Worm (Caenorhabditis elegans) whole organism, L3 larva: ENCODE data around the gene igeg-2.

Experiments
- R02D3.7 ChIP-seq: fragments of 150-350 bp; optimal IDR thresholded peaks from 2 replicates; lab custom pipeline; 2014; ENCODE audit warnings: missing biosample characterization, missing genetic modification characterization
- ZK546.5 ChIP-seq: sonication (generic microtip); optimal IDR thresholded peaks from 2 replicates; lab custom pipeline; 2017; ENCODE audit warnings: missing biosample characterization, missing genetic modification characterization
- aly-2 ChIP-seq: fragments of 150-350 bp; optimal IDR thresholded peaks from 2 replicates; lab custom pipeline; 2014; ENCODE audit warnings: missing biosample characterization, missing genetic modification characterization
- ceh-28 ChIP-seq: fragments of 150-350 bp; optimal IDR thresholded peaks from 2 replicates; lab custom pipeline; 2014; ENCODE audit warnings: missing biosample characterization, missing genetic modification reagents, missing genetic modification characterization
- ceh-82 ChIP-seq: fragments of 150-350 bp; optimal IDR thresholded peaks from 2 replicates; lab custom pipeline; 2014; ENCODE audit warnings: missing biosample characterization, missing genetic modification characterization
- ceh-9 ChIP-seq: sonication (generic microtip); optimal IDR thresholded peaks from 2 replicates; lab custom pipeline; 2018; ENCODE audit warnings: missing biosample characterization, missing genetic modification characterization
- daf-12 ChIP-seq: fragments of 150-350 bp; optimal IDR thresholded peaks from 2 replicates; lab custom pipeline; 2014; ENCODE audit warnings: missing biosample characterization, missing genetic modification reagents, missing genetic modification characterization
- egl-27 ChIP-seq: sonication (generic microtip); optimal IDR thresholded peaks from 4 replicates; lab custom pipeline; 2017; ENCODE audit warnings: missing biosample characterization, missing genetic modification reagents, missing genetic modification characterization
- egl-5 ChIP-seq: fragments of 150-350 bp; optimal IDR thresholded peaks from 2 replicates; lab custom pipeline; 2017; ENCODE audit warnings: missing biosample characterization, missing genetic modification reagents, missing genetic modification characterization, inconsistent platforms
- elt-1 ChIP-seq: fragments of 150-350 bp; optimal IDR thresholded peaks from 2 replicates; lab custom pipeline; 2014; ENCODE audit warnings: missing biosample characterization, missing genetic modification characterization
- elt-3 ChIP-seq, 3 experiments: fragments of 150-350 bp in 1 of 3; sonication (generic microtip) in 2 of 3; optimal IDR thresholded peaks; 2 replicates in 2 of 3; 4 replicates in 1 of 3; lab custom pipeline; 2014 to 2017; ENCODE audit warnings: missing biosample characterization in 3 of 3, missing genetic modification characterization in 3 of 3
- eor-1 ChIP-seq, 2 experiments: fragments of 150-350 bp; optimal IDR thresholded peaks; 2 replicates each; lab custom pipeline; 2014 to 2018; ENCODE audit warnings: missing biosample characterization in 2 of 2, missing genetic modification characterization in 2 of 2
- fkh-10 ChIP-seq: sonication (generic microtip); optimal IDR thresholded peaks from 2 replicates; lab custom pipeline; 2017; ENCODE audit warnings: missing biosample characterization, missing genetic modification reagents, missing genetic modification characterization
- fkh-2 ChIP-seq: fragments of 150-350 bp; optimal IDR thresholded peaks from 2 replicates; lab custom pipeline; 2014; ENCODE audit warnings: missing biosample characterization, missing genetic modification reagents, missing genetic modification characterization
- fos-1 ChIP-seq: fragments of 150-350 bp; optimal IDR thresholded peaks from 2 replicates; lab custom pipeline; 2014; ENCODE audit warnings: missing biosample characterization, missing genetic modification characterization
- hmg-11 ChIP-seq: sonication (generic microtip); optimal IDR thresholded peaks from 2 replicates; lab custom pipeline; 2016; ENCODE audit warnings: missing genetic modification characterization, missing compliant biosample characterization
- jun-1 ChIP-seq: fragments of 150-350 bp; optimal IDR thresholded peaks from 2 replicates; lab custom pipeline; 2014; ENCODE audit warnings: missing biosample characterization, missing genetic modification reagents, missing genetic modification characterization
- lin-15B ChIP-seq: fragments of 150-350 bp; optimal IDR thresholded peaks from 2 replicates; lab custom pipeline; 2014; ENCODE audit warnings: missing biosample characterization, missing genetic modification characterization
- lin-39 ChIP-seq: fragments of 150-350 bp; optimal IDR thresholded peaks from 2 replicates; lab custom pipeline; 2018; ENCODE audit warnings: missing biosample characterization, missing genetic modification reagents, missing genetic modification characterization
- lsy-12 ChIP-seq: sonication (generic microtip); optimal IDR thresholded peaks from 2 replicates; lab custom pipeline; 2016; ENCODE audit warnings: mild to moderate bottlenecking, missing genetic modification characterization, missing compliant biosample characterization
- mdl-1 ChIP-seq: fragments of 150-350 bp; optimal IDR thresholded peaks from 2 replicates; lab custom pipeline; 2014; ENCODE audit warnings: missing biosample characterization, missing genetic modification characterization
- mml-1 ChIP-seq: fragments of 150-350 bp; sonication (generic microtip); optimal IDR thresholded peaks from 3 replicates; lab custom pipeline; 2014; ENCODE audit warnings: missing biosample characterization, missing genetic modification characterization
- nfya-1 ChIP-seq: sonication (generic microtip); optimal IDR thresholded peaks from 2 replicates; lab custom pipeline; 2017; ENCODE audit warnings: missing genetic modification characterization, mild to moderate bottlenecking, missing compliant biosample characterization, antibody characterized with exemption, moderate library complexity; ENCODE audit not compliant: insufficient read depth
- nhr-11 ChIP-seq: fragments of 150-350 bp; optimal IDR thresholded peaks from 2 replicates; lab custom pipeline; 2014; ENCODE audit warnings: missing biosample characterization, missing genetic modification characterization
- nhr-23 ChIP-seq: fragments of 150-350 bp; optimal IDR thresholded peaks from 2 replicates; lab custom pipeline; 2014; ENCODE audit warnings: missing biosample characterization, missing genetic modification reagents, missing genetic modification characterization
- nhr-237 ChIP-seq: fragments of 150-350 bp; optimal IDR thresholded peaks from 2 replicates; lab custom pipeline; 2014; ENCODE audit warnings: missing biosample characterization, missing genetic modification characterization
- nhr-25 ChIP-seq: sonication (generic microtip); optimal IDR thresholded peaks from 2 replicates; lab custom pipeline; 2017; ENCODE audit warnings: missing biosample characterization, missing genetic modification characterization
- nhr-28 ChIP-seq: fragments of 150-350 bp; optimal IDR thresholded peaks from 2 replicates; lab custom pipeline; 2014; ENCODE audit warnings: missing biosample characterization, missing genetic modification characterization
- nhr-43 ChIP-seq: sonication (generic microtip); optimal IDR thresholded peaks from 2 replicates; lab custom pipeline; 2016; ENCODE audit warnings: mild to moderate bottlenecking, missing genetic modification characterization, missing compliant biosample characterization; ENCODE audit not compliant: poor library complexity, severe bottlenecking
- nhr-76 ChIP-seq: fragments of 150-350 bp; sonication (generic microtip); optimal IDR thresholded peaks from 5 replicates; lab custom pipeline; 2014; ENCODE audit warnings: missing biosample characterization, missing genetic modification characterization
- pqm-1 ChIP-seq: fragments of 150-350 bp; optimal IDR thresholded peaks from 2 replicates; lab custom pipeline; 2017; ENCODE audit warnings: missing biosample characterization, missing genetic modification characterization, inconsistent platforms
- sea-2 ChIP-seq: fragments of 150-350 bp; sonication (generic microtip); optimal IDR thresholded peaks from 4 replicates; lab custom pipeline; 2014; ENCODE audit warnings: missing biosample characterization, missing genetic modification reagents, missing genetic modification characterization
- skn-1 ChIP-seq: fragments of 150-350 bp; optimal IDR thresholded peaks from 2 replicates; lab custom pipeline; 2014; ENCODE audit warnings: missing biosample characterization, missing genetic modification characterization
- snpc-4 ChIP-seq: fragments of 150-350 bp; optimal IDR thresholded peaks from 2 replicates; lab custom pipeline; 2014; ENCODE audit warnings: missing biosample characterization, missing genetic modification characterization
- unc-39 ChIP-seq: sonication (generic microtip); optimal IDR thresholded peaks from 4 replicates; lab custom pipeline; 2017; ENCODE audit warnings: missing biosample characterization, missing genetic modification characterization
- unc-62 ChIP-seq: fragments of 150-350 bp; sonication (generic microtip); optimal IDR thresholded peaks from 4 replicates; lab custom pipeline; 2014; ENCODE audit warnings: missing biosample characterization, missing genetic modification reagents, missing genetic modification characterization
- zag-1 ChIP-seq: fragments of 150-350 bp; optimal IDR thresholded peaks from 2 replicates; lab custom pipeline; 2014; ENCODE audit warnings: missing biosample characterization, missing genetic modification characterization
- ztf-11 ChIP-seq: fragments of 150-350 bp; optimal IDR thresholded peaks from 2 replicates; lab custom pipeline; 2014; ENCODE audit warnings: missing biosample characterization, missing genetic modification characterization
- ztf-4 ChIP-seq: fragments of 150-350 bp; optimal IDR thresholded peaks from 2 replicates; lab custom pipeline; 2014; ENCODE audit warnings: missing biosample characterization, missing genetic modification characterization

Gene igeg-2

DNA sequence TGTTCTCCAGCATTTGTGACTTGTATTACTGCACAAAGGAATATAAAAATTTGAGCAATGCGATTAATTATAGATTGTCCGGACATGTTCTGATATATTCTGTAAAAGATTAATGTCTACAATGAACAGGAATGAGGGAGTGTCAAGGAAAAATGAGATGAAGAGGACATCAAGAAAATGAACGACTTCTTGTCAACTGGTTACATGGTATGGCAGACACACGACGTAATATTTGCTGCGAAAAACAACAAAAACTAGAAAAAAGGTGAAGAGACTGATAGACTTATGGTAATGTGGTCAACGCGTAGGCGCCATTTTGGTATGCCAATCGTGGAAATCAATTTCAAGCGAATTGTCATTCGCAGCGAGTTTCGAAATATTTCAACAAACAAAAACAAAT, at the start of gene igeg-2:
igeg-2 (minus strand) TSS at position 101 of the 400 bp plus-strand sequence.
- no peak for TF ChIP-seq lin-15B
- TF ChIP-seq hmg-11 = no peak
- no peak for TF ChIP-seq ceh-28 (tag; lab: Kevin White, UChicago)
- no peak for TF ChIP-seq fkh-2
- TF ChIP-seq nhr-43 (tag; lab: Kevin White, UChicago) = no peak
- TF ChIP-seq mdl-1 (tag; lab: Kevin White, UChicago) = no peak
- no peak for TF ChIP-seq egl-5 (tag; lab: Kevin White, UChicago)
- no peak for TF ChIP-seq sea-2
- TF ChIP-seq ceh-82 = no peak
- TF ChIP-seq skn-1 (tag; lab: Kevin White, UChicago) = no peak
- no peak for TF ChIP-seq nhr-25
- no peak for TF ChIP-seq jun-1 (tag; lab: Kevin White, UChicago)
- no peak for TF ChIP-seq unc-62
- TF ChIP-seq elt-1 (tag; lab: Kevin White, UChicago) = no peak

DNA sequence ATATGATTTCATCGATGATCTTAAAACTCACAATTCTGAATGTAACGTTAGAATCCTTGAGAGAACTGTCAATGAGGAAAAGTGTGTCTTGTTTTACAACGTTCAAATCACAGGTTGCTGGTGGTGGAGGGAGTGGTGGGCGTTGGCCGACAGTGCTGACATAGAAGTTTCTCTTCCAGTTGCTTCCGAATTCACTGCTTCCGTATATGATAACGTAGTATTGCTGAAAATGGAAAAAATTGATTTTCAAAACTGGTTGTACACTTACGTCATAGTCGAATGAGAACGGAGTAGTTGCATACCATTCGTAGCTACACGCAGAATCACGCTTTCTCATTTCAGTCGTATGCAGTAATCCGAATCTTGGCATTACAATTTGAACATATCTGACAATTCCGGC, 45.4 kb upstream of the igeg-2 start:
- TF ChIP-seq pqm-1 (tag; lab: Kevin White, UChicago) = no peak
- no peak for TF ChIP-seq zag-1 (tag; lab: Kevin White, UChicago)
- TF ChIP-seq nhr-23 = no peak
- no peak for TF ChIP-seq fkh-2
- TF ChIP-seq unc-39 = no peak
- no peak for TF ChIP-seq ztf-4 (tag; lab: Kevin White, UChicago)
- TF ChIP-seq eor-1 (tag; optimal IDR thresholded peaks at IDR 0.05; lab: Kevin White, UChicago) = no peak
- TF ChIP-seq snpc-4 (tag; lab: Kevin White, UChicago) = no peak
- no peak for TF ChIP-seq lin-15B
- TF ChIP-seq elt-3 (tag; optimal IDR thresholded peaks at IDR 0.05; lab: Kevin White, UChicago) = no peak
- TF ChIP-seq ceh-9 (tag; lab: Kevin White, UChicago) = no peak
- TF ChIP-seq nhr-43 (tag; lab: Kevin White, UChicago) = no peak
- TF ChIP-seq egl-5 (tag; lab: Kevin White, UChicago) = no peak
- TF ChIP-seq nhr-237 (tag; lab: Kevin White, UChicago) = no peak
- TF ChIP-seq sea-2 = no peak
- no peak for TF ChIP-seq R02D3.7 (tag; lab: Kevin White, UChicago)
- TF ChIP-seq ztf-11 (tag; lab: Kevin White, UChicago) = no peak
- no peak for TF ChIP-seq egl-27 (tag; lab: Kevin White, UChicago)
- TF ChIP-seq, all 47 proteins: peak for 0

DNA sequence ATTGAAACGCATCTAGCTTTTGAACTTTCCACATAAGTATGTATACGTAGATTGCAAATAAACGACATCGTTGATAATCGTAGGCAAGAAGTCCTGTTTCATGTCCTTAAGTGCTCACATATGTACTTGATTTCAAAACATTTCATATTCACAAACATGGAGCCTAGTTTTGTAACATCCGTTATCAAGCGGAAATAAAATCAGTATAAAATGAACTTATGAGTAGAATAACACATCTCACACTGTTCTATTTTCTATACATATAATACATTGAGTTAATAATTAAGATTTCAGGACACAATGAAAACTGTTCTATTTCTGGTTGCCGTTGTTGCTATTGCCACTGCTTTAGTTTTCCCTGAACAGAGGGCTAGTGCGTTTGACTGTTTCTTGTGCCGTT, 43.4 kb upstream of the igeg-2 start, which contains the start of gene spp-21:
spp-21 (plus strand) TSS at position 301 of the 400 bp plus-strand sequence.
- TF ChIP-seq nhr-23 (no peak), ZK546.5 (tag; lab: Kevin White, UChicago) (no peak), nhr-11 (tag; lab: Kevin White, UChicago) (no peak), lsy-12 (tag; lab: Kevin White, UChicago) (no peak), ztf-4 (tag; lab: Kevin White, UChicago) (no peak), lin-39 (tag; lab: Kevin White, UChicago) (no peak), nhr-28 (tag; lab: Kevin White, UChicago) (no peak), ceh-9 (tag; lab: Kevin White, UChicago) (no peak), aly-2 (tag; lab: Kevin White, UChicago) (no peak), ceh-82 (no peak), nhr-76 (tag; lab: Kevin White, UChicago) (no peak), fkh-2 (no peak), fkh-10 (GFP tag; lab: Kevin White, UChicago) (no peak), mml-1 (tag; lab: Kevin White, UChicago) (no peak), hmg-11 (no peak), daf-12 (tag; lab: Kevin White, UChicago) (no peak), pqm-1 (tag; lab: Kevin White, UChicago) (no peak), ceh-28 (tag; lab: Kevin White, UChicago) (no peak), nfya-1 (tag; lab: Kevin White, UChicago) (no peak), fos-1 (tag; lab: Kevin White, UChicago) (no peak)
- TF ChIP-seq, all 47 proteins: peak for 0
